Worm (Caenorhabditis elegans): Measurements from ENCODE around the gene unc-116.

The unc-116 gene

DNA sequence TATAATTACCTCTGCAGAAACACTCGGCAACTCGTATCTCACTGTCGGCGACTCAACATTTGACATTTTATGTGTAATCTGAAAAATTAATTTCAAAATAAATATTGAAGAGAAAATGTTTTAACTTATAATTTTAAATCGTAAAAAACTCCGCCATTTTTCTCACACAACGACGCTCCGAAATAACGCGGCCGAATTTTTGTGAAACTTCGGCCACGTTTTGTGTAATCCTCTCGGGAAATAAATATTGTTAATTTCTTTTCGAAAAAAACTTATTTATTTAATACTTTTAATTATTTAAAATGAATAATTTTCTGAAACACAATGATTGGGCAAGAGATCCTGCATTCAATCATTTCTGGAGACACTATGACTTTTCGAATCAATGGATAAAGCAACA, 47.6 kb downstream of the unc-116 start, which contains the start of the genes F10E9.7 and F10E9.5 (continued):
- TF ChIP-seq nfyb-1 (GFP tag; IDR thresholded peaks at IDR 0.05): peak; percentile 56; the same call in 1 of the 2 replicates
- TF ChIP-seq snpc-4 (GFP tag; optimal IDR thresholded peaks at IDR 0.05): peak; percentile 12
- peak in 3 of 4 experiments; percentile 41 to 66 (median 51) for TF ChIP-seq snpc-4 (tag; optimal IDR thresholded peaks at IDR 0.05)
- TF ChIP-seq ztf-25 (GFP tag; IDR thresholded peaks at IDR 0.05): peak; percentile 88
- no peak for TF ChIP-seq nhr-90 (tag; optimal IDR thresholded peaks at IDR 0.05)

DNA sequence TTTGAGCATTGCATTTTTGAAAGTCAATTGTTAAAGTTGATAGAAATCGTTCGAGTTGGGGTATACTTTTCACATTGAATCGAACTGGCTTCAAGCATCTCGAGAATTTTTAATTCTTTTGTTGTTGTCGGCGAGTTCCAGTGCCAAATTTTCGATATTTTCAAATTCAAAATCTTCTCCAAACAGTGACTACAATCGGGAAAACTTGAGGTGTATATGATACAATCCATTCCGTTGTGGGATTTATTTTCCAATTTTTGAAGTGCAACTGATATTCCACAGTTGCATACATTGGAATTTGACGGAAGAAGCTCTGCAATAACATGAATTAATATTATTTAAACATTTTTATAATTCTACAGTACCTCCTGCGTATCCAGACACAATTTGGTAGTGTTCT, 49.2 kb downstream of the unc-116 start:
- TF ChIP-seq nfyb-1 (GFP tag; IDR thresholded peaks at IDR 0.05) (no peak), rec-8 (tag; optimal IDR thresholded peaks at IDR 0.05) (no peak), madf-10 (tag; optimal IDR thresholded peaks at IDR 0.05) (no peak), Y56A3A.18 (GFP tag; IDR thresholded peaks at IDR 0.05) (no peak), attf-5 (GFP tag; optimal IDR thresholded peaks at IDR 0.05) (no peak), F57C9.4 (tag; optimal IDR thresholded peaks at IDR 0.05) (no peak), sptf-2 (GFP tag; optimal IDR thresholded peaks at IDR 0.05) (no peak), egrh-3 (GFP tag; IDR thresholded peaks at IDR 0.05) (no peak), gei-17 (GFP tag; optimal IDR thresholded peaks at IDR 0.05) (no peak), nfya-1 (tag; optimal IDR thresholded peaks at IDR 0.05; ENCODE audit: borderline replicate concordance, insufficient read depth) (no peak), nhr-120 (GFP tag; IDR thresholded peaks at IDR 0.05) (no peak), B0019.2 (GFP tag; conservative IDR thresholded peaks at IDR 0.05) (no peak)

DNA sequence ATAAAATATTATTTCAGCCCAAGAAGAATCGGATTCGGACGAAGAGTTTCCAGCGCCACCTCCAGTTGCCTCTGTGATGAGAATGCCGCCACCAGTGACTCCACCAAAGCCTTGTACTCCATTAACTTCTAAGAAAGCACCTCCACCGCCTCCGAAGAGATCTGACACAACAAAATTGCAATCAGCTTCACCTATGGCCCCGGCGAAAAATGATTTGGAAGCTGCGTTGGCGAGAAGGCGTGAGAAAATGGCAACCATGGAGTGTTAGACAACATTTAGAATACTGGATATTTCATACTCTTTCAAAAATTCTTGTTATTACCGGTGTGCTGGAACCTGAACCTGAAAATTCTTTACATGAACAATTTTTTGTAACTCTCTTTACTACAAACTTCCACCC, 49.7 kb downstream of the unc-116 start:
- TF ChIP-seq nhr-80 (tag; optimal IDR thresholded peaks at IDR 0.05) (no peak), Y95B8A.8 (GFP tag; IDR thresholded peaks at IDR 0.05) (no peak), hsf-1 (GFP tag; IDR thresholded peaks at IDR 0.05) (0 out of 2 replicates have a peak, but pooled peaks have one; percentile 10)

ce11 chrIII:8303440-8303839, 51.5 kb downstream of the unc-116 start:
- TF ChIP-seq F57A8.1 (GFP tag; optimal IDR thresholded peaks at IDR 0.05): no peak
- no peak for TF ChIP-seq ZK185.1 (tag; optimal IDR thresholded peaks at IDR 0.05; ENCODE audit: poor library complexity, severe bottlenecking)
- no peak for TF ChIP-seq B0035.1 (tag; optimal IDR thresholded peaks at IDR 0.05)
- no peak for TF ChIP-seq F52B5.7 (tag; optimal IDR thresholded peaks at IDR 0.05)
- TF ChIP-seq let-607 (tag; optimal IDR thresholded peaks at IDR 0.05): no peak
- no peak for TF ChIP-seq hrde-1 (tag; optimal IDR thresholded peaks at IDR 0.05; ENCODE audit: borderline replicate concordance)
- TF ChIP-seq sdz-38 (tag; optimal IDR thresholded peaks at IDR 0.05): no peak
- TF ChIP-seq mcd-1 (GFP tag; IDR thresholded peaks at IDR 0.05): no peak
- no peak for TF ChIP-seq pbrm-1 (GFP tag; IDR thresholded peaks at IDR 0.05)
- TF ChIP-seq hlh-26 (GFP tag; conservative IDR thresholded peaks at IDR 0.05): no peak
- no peak for TF ChIP-seq mxl-1 (tag; optimal IDR thresholded peaks at IDR 0.05)
- TF ChIP-seq F55B11.4 (tag; optimal IDR thresholded peaks at IDR 0.05; ENCODE audit: borderline replicate concordance, insufficient read depth): no peak
- no peak for TF ChIP-seq Y53G8AR.9 (GFP tag; conservative IDR thresholded peaks at IDR 0.05)
- TF ChIP-seq madf-6 (GFP tag; IDR thresholded peaks at IDR 0.05): no peak
- no peak for TF ChIP-seq nhr-27 (tag; optimal IDR thresholded peaks at IDR 0.05)
- TF ChIP-seq cebp-1 (GFP tag; IDR thresholded peaks at IDR 0.05): no peak
- TF ChIP-seq cebp-1 (tag; optimal IDR thresholded peaks at IDR 0.05): no peak
- no peak for TF ChIP-seq zim-3 (tag; optimal IDR thresholded peaks at IDR 0.05)
- no peak for TF ChIP-seq somi-1 (GFP tag; optimal IDR thresholded peaks at IDR 0.05)
